Worm (Caenorhabditis elegans): ENCODE measurements around the gene fbxl-3.

Gene fbxl-3

ce11 chrII:5423832-5424231, 25.1 kb upstream of the fbxl-3 start, which contains the start of gene F07F6.7:
TSS of gene F07F6.7 (minus strand) at chrII:5423858.
- TF ChIP-seq elt-3 (tag; optimal IDR thresholded peaks at IDR 0.05) (no peak), pha-4 (tag; optimal IDR thresholded peaks at IDR 0.05) (no peak), nhr-28 (tag; optimal IDR thresholded peaks at IDR 0.05) (no peak), mls-2 (tag; optimal IDR thresholded peaks at IDR 0.05) (no peak), bed-3 (GFP tag; optimal IDR thresholded peaks at IDR 0.05) (no peak), elt-1 (tag; optimal IDR thresholded peaks at IDR 0.05; ENCODE audit: borderline replicate concordance, insufficient read depth) (no peak), nhr-12 (tag; optimal IDR thresholded peaks at IDR 0.05) (no peak)

ce11 chrII:5420947-5421614, 22.4 kb upstream of the fbxl-3 start, which contains the start of gene tofu-6:
TSS of gene tofu-6 (plus strand) at chrII:5421248.
- TF ChIP-seq lsy-2 (tag; optimal IDR thresholded peaks at IDR 0.05) (peak; percentile 79), unc-120 (tag; optimal IDR thresholded peaks at IDR 0.05; ENCODE audit: poor library complexity, severe bottlenecking) (no peak), ztf-11 (tag; optimal IDR thresholded peaks at IDR 0.05) (no peak), bed-3 (GFP tag; optimal IDR thresholded peaks at IDR 0.05) (no peak), nhr-12 (tag; optimal IDR thresholded peaks at IDR 0.05) (no peak), ceh-39 (tag; optimal IDR thresholded peaks at IDR 0.05) (no peak)

ce11 chrII:5418929-5419328, 20.2 kb upstream of the fbxl-3 start, which contains the start of gene EEED8.15:
TSS of gene EEED8.15 (plus strand) at chrII:5419229.
- TF ChIP-seq nhr-12 (tag; optimal IDR thresholded peaks at IDR 0.05): no peak
- no peak for TF ChIP-seq hlh-1 (tag; optimal IDR thresholded peaks at IDR 0.05)
- no peak for TF ChIP-seq ces-1 (GFP tag; optimal IDR thresholded peaks at IDR 0.05)
- TF ChIP-seq tbx-8 (GFP tag; optimal IDR thresholded peaks at IDR 0.05): no peak
- no peak for TF ChIP-seq cnd-1 (tag; optimal IDR thresholded peaks at IDR 0.05)
- TF ChIP-seq pha-4 (tag; optimal IDR thresholded peaks at IDR 0.05): no peak

- TF ChIP-seq elt-3 (tag; optimal IDR thresholded peaks at IDR 0.05) (no peak), tbx-8 (GFP tag; optimal IDR thresholded peaks at IDR 0.05) (no peak), cnd-1 (tag; optimal IDR thresholded peaks at IDR 0.05) (peak; percentile 84), elt-1 (tag; optimal IDR thresholded peaks at IDR 0.05; ENCODE audit: borderline replicate concordance, insufficient read depth) (no peak), snpc-4 (tag; optimal IDR thresholded peaks at IDR 0.05) (no peak), ceh-39 (tag; optimal IDR thresholded peaks at IDR 0.05) (peak; percentile 18), pha-4 (tag; optimal IDR thresholded peaks at IDR 0.05) (no peak), sptf-1 (tag; optimal IDR thresholded peaks at IDR 0.05) (no peak), nhr-76 (tag; optimal IDR thresholded peaks at IDR 0.05) (no peak), flh-1 (GFP tag; optimal IDR thresholded peaks at IDR 0.05) (no peak), lin-32 (GFP tag; optimal IDR thresholded peaks at IDR 0.05) (peak; percentile 67), unc-120 (tag; optimal IDR thresholded peaks at IDR 0.05; ENCODE audit: poor library complexity, severe bottlenecking) (peak; percentile 14), hlh-1 (tag; optimal IDR thresholded peaks at IDR 0.05) (peak; percentile 75), nhr-28 (tag; optimal IDR thresholded peaks at IDR 0.05) (no peak), ceh-43 (GFP tag; optimal IDR thresholded peaks at IDR 0.05) (peak; percentile 59), nhr-12 (tag; optimal IDR thresholded peaks at IDR 0.05) (no peak), sem-2 (GFP tag; optimal IDR thresholded peaks at IDR 0.05) (no peak), mls-2 (tag; optimal IDR thresholded peaks at IDR 0.05) (peak; percentile 52), zip-8 (tag; optimal IDR thresholded peaks at IDR 0.05) (no peak), ces-1 (GFP tag; optimal IDR thresholded peaks at IDR 0.05) (peak; percentile 89), blmp-1 (tag; optimal IDR thresholded peaks at IDR 0.05) (no peak), mab-5 (tag; optimal IDR thresholded peaks at IDR 0.05) (no peak), lsy-2 (tag; optimal IDR thresholded peaks at IDR 0.05) (no peak), lin-13 (tag; optimal IDR thresholded peaks at IDR 0.05) (peak; percentile 25), nhr-237 (tag; optimal IDR thresholded peaks at IDR 0.05) (no peak), M03D4.4 (tag; optimal IDR thresholded peaks at IDR 0.05) (no peak), ham-2 (GFP tag; optimal IDR thresholded peaks at IDR 0.05) (no peak), nhr-2 (tag; optimal IDR thresholded peaks at IDR 0.05) (no peak), unc-39 (tag; optimal IDR thresholded peaks at IDR 0.05) (no peak), unc-62 (GFP tag; optimal IDR thresholded peaks at IDR 0.05) (no peak), drap-1 (GFP tag; optimal IDR thresholded peaks at IDR 0.05) (no peak), ceh-83 (GFP tag; optimal IDR thresholded peaks at IDR 0.05) (no peak), ztf-11 (tag; optimal IDR thresholded peaks at IDR 0.05) (peak; percentile 13), bed-3 (GFP tag; optimal IDR thresholded peaks at IDR 0.05) (no peak), mep-1 (tag; optimal IDR thresholded peaks at IDR 0.05) (no peak)
Measured at ce11 chrII:5418317-5418716, 19.6 kb upstream of the fbxl-3 start.
